Fruit fly (Drosophila melanogaster) whole organism, pupa: ENCODE measurements around the gene CG33639.
A peak's percentile ranks its signal among the peaks of the same experiment; 100 is the strongest.

Source experiments
- CG10348 ChIP-seq: fragments of 200-800 bp; sonication (Bioruptor generic); IDR thresholded peaks from 2 replicates; pipeline ENCODE4 v1.3.6; 2022; ENCODE audit warnings: missing biosample characterization, missing genetic modification characterization
- CG12605 ChIP-seq: fragments of 200-800 bp; sonication (Bioruptor generic); IDR thresholded peaks from 2 replicates; pipeline ENCODE4 v1.3.6; 2022; ENCODE audit warnings: missing biosample characterization, missing genetic modification characterization
- CG13204 ChIP-seq: fragments of 200-800 bp; sonication (Bioruptor generic); optimal IDR thresholded peaks from 2 replicates; lab custom pipeline; 2018; ENCODE audit warnings: missing biosample characterization, mild to moderate bottlenecking, missing genetic modification characterization, moderate library complexity
- CG14655 ChIP-seq: fragments of 200-800 bp; sonication (Bioruptor generic); optimal IDR thresholded peaks from 3 replicates; lab custom pipeline; 2017; ENCODE audit warnings: mild to moderate bottlenecking, missing biosample characterization, missing genetic modification reagents, missing genetic modification characterization
- CG15710 ChIP-seq: fragments of 200-800 bp; sonication (Bioruptor generic); optimal IDR thresholded peaks from 2 replicates; lab custom pipeline; 2018; ENCODE audit warnings: missing biosample characterization, mild to moderate bottlenecking, missing genetic modification characterization, moderate library complexity
- CG17806 ChIP-seq: fragments of 200-800 bp; sonication (Bioruptor generic); optimal IDR thresholded peaks from 2 replicates; lab custom pipeline; 2018; ENCODE audit warnings: missing biosample characterization, mild to moderate bottlenecking, missing genetic modification characterization, moderate library complexity
- CG32121 ChIP-seq: fragments of 200-800 bp; sonication (Bioruptor generic); IDR thresholded peaks from 2 replicates; pipeline ENCODE4 v1.3.6; 2022; ENCODE audit warnings: missing biosample characterization, missing genetic modification characterization
- CG34367 ChIP-seq: fragments of 200-800 bp; sonication (Bioruptor generic); optimal IDR thresholded peaks from 2 replicates; lab custom pipeline; 2018; ENCODE audit warnings: missing biosample characterization, mild to moderate bottlenecking, missing genetic modification characterization
- CG4496 ChIP-seq: fragments of 200-800 bp; sonication (Bioruptor generic); IDR thresholded peaks from 3 replicates; pipeline ENCODE4 v1.3.6; 2022; ENCODE audit warnings: missing biosample characterization, missing genetic modification characterization
- CG8159 ChIP-seq: fragments of 200-800 bp; sonication (Bioruptor generic); optimal IDR thresholded peaks from 3 replicates; lab custom pipeline; 2018; ENCODE audit warnings: missing biosample characterization, mild to moderate bottlenecking, missing genetic modification characterization, moderate library complexity
- CG8301 ChIP-seq: fragments of 200-800 bp; sonication (Bioruptor generic); optimal IDR thresholded peaks from 2 replicates; lab custom pipeline; 2018; ENCODE audit warnings: missing biosample characterization, mild to moderate bottlenecking, missing genetic modification characterization
- CG9948 ChIP-seq: fragments of 200-800 bp; sonication (Bioruptor generic); optimal IDR thresholded peaks from 2 replicates; lab custom pipeline; 2018; ENCODE audit warnings: missing biosample characterization, mild to moderate bottlenecking, missing genetic modification characterization, moderate library complexity
- D1 ChIP-seq: fragments of 200-800 bp; sonication (Bioruptor generic); optimal IDR thresholded peaks from 2 replicates; lab custom pipeline; 2018; ENCODE audit warnings: missing biosample characterization, mild to moderate bottlenecking, missing genetic modification characterization, moderate library complexity
- EcR ChIP-seq: fragments of 200-800 bp; sonication (Bioruptor generic); optimal IDR thresholded peaks from 3 replicates; lab custom pipeline; 2019; ENCODE audit warnings: missing biosample characterization, missing genetic modification characterization, mild to moderate bottlenecking, moderate library complexity, missing genetic modification reagents
- Ets98B ChIP-seq: fragments of 200-800 bp; sonication (Bioruptor generic); IDR thresholded peaks from 2 replicates; pipeline ENCODE4 v1.3.6; 2022; ENCODE audit warnings: missing biosample characterization, missing genetic modification characterization
- Pif1A ChIP-seq: fragments of 200-800 bp; sonication (Bioruptor generic); optimal IDR thresholded peaks from 3 replicates; lab custom pipeline; 2016; ENCODE audit warnings: missing biosample characterization, missing genetic modification characterization
- Pif1B ChIP-seq: fragments of 200-800 bp; sonication (Bioruptor generic); optimal IDR thresholded peaks from 3 replicates; lab custom pipeline; 2016; ENCODE audit warnings: missing biosample characterization, missing genetic modification characterization
- Snoo ChIP-seq: fragments of 200-800 bp; sonication (Bioruptor generic); optimal IDR thresholded peaks from 3 replicates; lab custom pipeline; 2017; ENCODE audit warnings: missing biosample characterization, mild to moderate bottlenecking, missing genetic modification characterization, inconsistent platforms
- fd96Ca ChIP-seq: fragments of 200-800 bp; sonication (Bioruptor generic); IDR thresholded peaks from 3 replicates; pipeline ENCODE4 v1.3.6; 2022; ENCODE audit warnings: missing biosample characterization, missing genetic modification characterization
- gl ChIP-seq: fragments of 200-800 bp; sonication (Bioruptor generic); optimal IDR thresholded peaks from 2 replicates; lab custom pipeline; 2018; ENCODE audit warnings: missing biosample characterization, mild to moderate bottlenecking, missing genetic modification characterization
- rn ChIP-seq: fragments of 200-800 bp; sonication (Bioruptor generic); IDR thresholded peaks from 2 replicates; pipeline ENCODE4 v1.3.6; 2022; ENCODE audit warnings: missing biosample characterization, missing genetic modification characterization

The CG33639 gene

dm6 chrX:18254465-18254864 lies 28.6 kb upstream of the CG33639 start:
- TF ChIP-seq CG8159 (tag; lab: Kevin White, UChicago) (no peak), CG32121 (GFP tag; lab: Robert Waterston, UW) (no peak), CG14655 (GFP tag; lab: Kevin White, UChicago) (no peak), CG9948 (tag; lab: Kevin White, UChicago) (no peak), rn (no peak), CG4496 (GFP tag; lab: Robert Waterston, UW) (no peak), CG12605 (no peak), Ets98B (GFP tag; lab: Robert Waterston, UW) (no peak), Snoo (no peak), CG34367 (no peak), D1 (tag; lab: Kevin White, UChicago) (no peak), CG15710 (no peak), Pif1B (GFP tag; lab: Kevin White, UChicago) (no peak), fd96Ca (GFP tag; lab: Robert Waterston, UW) (no peak), Pif1A (GFP tag; lab: Kevin White, UChicago) (no peak), CG13204 (no peak), CG10348 (GFP tag; lab: Robert Waterston, UW) (no peak), EcR (GFP tag; lab: Kevin White, UChicago) (no peak), CG17806 (no peak), gl (tag; lab: Kevin White, UChicago) (no peak)

- no peak for TF ChIP-seq CG15710
- peak; percentile 52 for TF ChIP-seq EcR (GFP tag; lab: Kevin White, UChicago)
Observed at dm6 chrX:18253773-18254172, 27.9 kb upstream of the CG33639 start.

dm6 chrX:18251910-18252309 lies 26.0 kb upstream of the CG33639 start:
- no peak for TF ChIP-seq EcR (GFP tag; lab: Kevin White, UChicago)
- no peak for TF ChIP-seq CG32121 (GFP tag; lab: Robert Waterston, UW)
- TF ChIP-seq Snoo, result no peak
- no peak for TF ChIP-seq CG12605
- no peak for TF ChIP-seq Pif1B (GFP tag; lab: Kevin White, UChicago)
- no peak for TF ChIP-seq CG17806
- TF ChIP-seq CG9948 (tag; lab: Kevin White, UChicago), result no peak
- no peak for TF ChIP-seq fd96Ca (GFP tag; lab: Robert Waterston, UW)
- no peak for TF ChIP-seq CG15710
- TF ChIP-seq gl (tag; lab: Kevin White, UChicago), result no peak
- no peak for TF ChIP-seq CG8159 (tag; lab: Kevin White, UChicago)
- no peak for TF ChIP-seq D1 (tag; lab: Kevin White, UChicago)
- TF ChIP-seq CG14655 (GFP tag; lab: Kevin White, UChicago), result no peak
- TF ChIP-seq CG13204, result no peak

- TF ChIP-seq EcR (GFP tag; lab: Kevin White, UChicago), result no peak
- TF ChIP-seq, all 21 proteins: peak for 0
Observed at dm6 chrX:18248267-18248666, 22.4 kb upstream of the CG33639 start.

dm6 chrX:18246842-18247241 lies 21.0 kb upstream of the CG33639 start:
- TF ChIP-seq fd96Ca (GFP tag; lab: Robert Waterston, UW) (no peak), CG13204 (no peak)
- TF ChIP-seq, all 21 proteins: peak for 0

- TF ChIP-seq CG13204, result peak; percentile 50
- no peak for TF ChIP-seq CG9948 (tag; lab: Kevin White, UChicago)
- TF ChIP-seq CG17806, result no peak
- no peak for TF ChIP-seq fd96Ca (GFP tag; lab: Robert Waterston, UW)
- no peak for TF ChIP-seq CG4496 (GFP tag; lab: Robert Waterston, UW)
- no peak for TF ChIP-seq Pif1B (GFP tag; lab: Kevin White, UChicago)
- no peak for TF ChIP-seq Pif1A (GFP tag; lab: Kevin White, UChicago)
Observed at dm6 chrX:18245182-18245581, 19.3 kb upstream of the CG33639 start.

- TF ChIP-seq CG4496 (GFP tag; lab: Robert Waterston, UW) (peak; percentile 26; the same call in 1 of the 3 replicates), fd96Ca (GFP tag; lab: Robert Waterston, UW) (no peak), CG15710 (no peak), CG17806 (no peak), CG14655 (GFP tag; lab: Kevin White, UChicago) (no peak), CG10348 (GFP tag; lab: Robert Waterston, UW) (no peak), Pif1B (GFP tag; lab: Kevin White, UChicago) (no peak), CG13204 (peak; percentile 53), D1 (tag; lab: Kevin White, UChicago) (no peak), CG8301 (tag; lab: Kevin White, UChicago) (no peak), CG12605 (no peak), Ets98B (GFP tag; lab: Robert Waterston, UW) (no peak), Snoo (no peak), EcR (GFP tag; lab: Kevin White, UChicago) (peak; percentile 42), rn (no peak), CG32121 (GFP tag; lab: Robert Waterston, UW) (no peak)
Observed at dm6 chrX:18243376-18244272, 17.7 kb upstream of the CG33639 start.
